Fruit fly (Drosophila melanogaster) whole organism, embryonic: ENCODE data around the gene Sp1.

Experiments
- Asciz ChIP-seq: fragments of 200-800 bp; sonication (Bioruptor generic); optimal IDR thresholded peaks from 2 replicates; lab custom pipeline; 2017; ENCODE audit warnings: missing biosample characterization, mild to moderate bottlenecking, missing genetic modification characterization, missing genetic modification reagents
- CG10543 ChIP-seq: fragments of 200-800 bp; sonication (Bioruptor generic); optimal IDR thresholded peaks from 3 replicates; lab custom pipeline; 2017; ENCODE audit warnings: missing biosample characterization, mild to moderate bottlenecking, missing genetic modification characterization, moderate library complexity
- CG11085 ChIP-seq: fragments of 200-800 bp; sonication (Bioruptor generic); IDR thresholded peaks from 2 replicates; pipeline ENCODE4 v1.3.6; 2022; ENCODE audit warnings: missing biosample characterization, missing genetic modification characterization
- CG11723 ChIP-seq: fragments of 200-800 bp; sonication (Bioruptor generic); optimal IDR thresholded peaks from 2 replicates; lab custom pipeline; 2017; ENCODE audit warnings: missing biosample characterization, mild to moderate bottlenecking, missing genetic modification characterization
- CG12155 ChIP-seq: fragments of 200-800 bp; sonication (Bioruptor generic); optimal IDR thresholded peaks from 3 replicates; lab custom pipeline; 2016; ENCODE audit warnings: missing biosample characterization, missing genetic modification characterization
- CG12769 ChIP-seq: fragments of 200-800 bp; sonication (Bioruptor generic); optimal IDR thresholded peaks from 2 replicates; lab custom pipeline; 2019; ENCODE audit warnings: missing biosample characterization, mild to moderate bottlenecking, missing genetic modification characterization, moderate library complexity
- CG13894 ChIP-seq: fragments of 200-800 bp; sonication (Bioruptor generic); optimal IDR thresholded peaks from 3 replicates; lab custom pipeline; 2018; ENCODE audit warnings: missing biosample characterization, mild to moderate bottlenecking, missing genetic modification characterization, moderate library complexity
- CG14050 ChIP-seq: fragments of 200-800 bp; sonication (Bioruptor generic); IDR thresholded peaks from 3 replicates; pipeline ENCODE4 v1.3.6; 2022; ENCODE audit warnings: missing biosample characterization, missing genetic modification characterization
- CG1792 ChIP-seq: fragments of 200-800 bp; sonication (Bioruptor generic); optimal IDR thresholded peaks from 2 replicates; lab custom pipeline; 2016; ENCODE audit warnings: missing biosample characterization, missing genetic modification characterization
- CG2116 ChIP-seq: fragments of 200-800 bp; sonication (Bioruptor generic); optimal IDR thresholded peaks from 3 replicates; lab custom pipeline; 2018; ENCODE audit warnings: missing biosample characterization, mild to moderate bottlenecking, missing genetic modification characterization
- CG31388 ChIP-seq: fragments of 200-800 bp; sonication (Bioruptor generic); optimal IDR thresholded peaks from 2 replicates; lab custom pipeline; 2016; ENCODE audit warnings: missing biosample characterization, missing genetic modification characterization
- CG6175 ChIP-seq: fragments of 200-800 bp; sonication (Bioruptor generic); IDR thresholded peaks from 3 replicates; pipeline ENCODE4 v1.3.6; 2022; ENCODE audit warnings: missing biosample characterization, missing genetic modification characterization
- CG6791 ChIP-seq: fragments of 200-800 bp; sonication (Bioruptor generic); IDR thresholded peaks from 3 replicates; pipeline ENCODE4 v1.3.6; 2022; ENCODE audit warnings: missing biosample characterization, missing genetic modification characterization; ENCODE audit not compliant: partially characterized antibody
- CG8924 ChIP-seq: fragments of 200-800 bp; optimal IDR thresholded peaks from 3 replicates; lab custom pipeline; 2019; ENCODE audit warnings: missing biosample characterization, mild to moderate bottlenecking, missing genetic modification characterization, moderate library complexity
- CG9609 ChIP-seq: fragments of 200-800 bp; sonication (Bioruptor generic); optimal IDR thresholded peaks from 3 replicates; lab custom pipeline; 2016; ENCODE audit warnings: missing biosample characterization, missing genetic modification characterization
- CrebB ChIP-seq: fragments of 200-800 bp; sonication (Bioruptor generic); optimal IDR thresholded peaks from 3 replicates; lab custom pipeline; 2018; ENCODE audit warnings: missing biosample characterization, mild to moderate bottlenecking, missing genetic modification characterization
- Dad ChIP-seq: fragments of 200-800 bp; sonication (Bioruptor generic); optimal IDR thresholded peaks from 3 replicates; lab custom pipeline; 2016; ENCODE audit warnings: missing biosample characterization, missing genetic modification characterization
- Dll ChIP-seq: fragments of 200-800 bp; sonication (Bioruptor generic); IDR thresholded peaks from 4 replicates; pipeline ENCODE4 v1.3.6; 2022; ENCODE audit warnings: missing biosample characterization, missing genetic modification characterization; ENCODE audit not compliant: partially characterized antibody
- Doc2 ChIP-seq: fragments of 200-800 bp; sonication (Bioruptor generic); IDR thresholded peaks from 2 replicates; pipeline ENCODE4 v1.3.6; 2022; ENCODE audit warnings: missing biosample characterization, missing genetic modification characterization
- E2f1 ChIP-seq: fragments of 200-800 bp; sonication (Bioruptor generic); IDR thresholded peaks from 2 replicates; pipeline ENCODE4 v1.3.6; 2022; ENCODE audit warnings: missing biosample characterization, missing genetic modification characterization
- E2f2 ChIP-seq: fragments of 200-800 bp; sonication (Bioruptor generic); IDR thresholded peaks from 2 replicates; pipeline ENCODE4 v1.3.6; 2022; ENCODE audit warnings: missing biosample characterization, missing genetic modification characterization
- HHEX ChIP-seq: fragments of 200-800 bp; sonication (Bioruptor generic); optimal IDR thresholded peaks from 3 replicates; lab custom pipeline; 2017; ENCODE audit warnings: missing biosample characterization, mild to moderate bottlenecking, missing genetic modification characterization, missing genetic modification reagents
- HLHmδ ChIP-seq: fragments of 200-800 bp; sonication (Bioruptor generic); optimal IDR thresholded peaks from 2 replicates; lab custom pipeline; 2018; ENCODE audit warnings: missing biosample characterization, mild to moderate bottlenecking, missing genetic modification characterization, moderate library complexity
- Hr51 ChIP-seq, 2 experiments: fragments of 200-800 bp; sonication (Bioruptor generic); optimal IDR thresholded peaks; 2 replicates in 1 of 2; 3 replicates in 1 of 2; lab custom pipeline; 2016 to 2018; ENCODE audit warnings: missing biosample characterization in 2 of 2, missing genetic modification characterization in 2 of 2, mild to moderate bottlenecking in 1 of 2, moderate library complexity in 1 of 2
- Lhr ChIP-seq: fragments of 200-800 bp; sonication (Bioruptor generic); optimal IDR thresholded peaks from 3 replicates; lab custom pipeline; 2017; ENCODE audit warnings: mild to moderate bottlenecking, missing biosample characterization, missing genetic modification reagents, missing genetic modification characterization
- Lim3 ChIP-seq: fragments of 200-800 bp; sonication (Bioruptor generic); IDR thresholded peaks from 2 replicates; pipeline ENCODE4 v1.3.6; 2022; ENCODE audit warnings: missing biosample characterization, missing genetic modification characterization
- Rx ChIP-seq: fragments of 200-800 bp; sonication (Bioruptor generic); IDR thresholded peaks from 2 replicates; pipeline ENCODE4 v1.3.6; 2022; ENCODE audit warnings: missing biosample characterization, missing genetic modification characterization
- Scr ChIP-seq: fragments of 200-800 bp; sonication (Bioruptor generic); IDR thresholded peaks from 2 replicates; pipeline ENCODE4 v1.3.6; 2022; ENCODE audit warnings: missing biosample characterization, missing genetic modification characterization; ENCODE audit not compliant: partially characterized antibody
- Sox100B ChIP-seq: fragments of 200-800 bp; sonication (Bioruptor generic); optimal IDR thresholded peaks from 3 replicates; lab custom pipeline; 2018; ENCODE audit warnings: missing biosample characterization, mild to moderate bottlenecking, missing genetic modification characterization
- ac ChIP-seq: fragments of 200-800 bp; sonication (Bioruptor generic); optimal IDR thresholded peaks from 3 replicates; lab custom pipeline; 2017; ENCODE audit warnings: missing biosample characterization, mild to moderate bottlenecking, missing genetic modification characterization
- ci ChIP-seq: fragments of 200-800 bp; sonication (Bioruptor generic); IDR thresholded peaks from 3 replicates; pipeline ENCODE4 v1.3.6; 2022; ENCODE audit warnings: missing biosample characterization, missing genetic modification characterization
- cwo ChIP-seq: fragments of 200-800 bp; sonication (Bioruptor generic); optimal IDR thresholded peaks from 3 replicates; lab custom pipeline; 2017; ENCODE audit warnings: missing biosample characterization, missing genetic modification characterization, mild to moderate bottlenecking, moderate library complexity, missing genetic modification reagents
- danr ChIP-seq: fragments of 200-800 bp; sonication (Bioruptor generic); IDR thresholded peaks from 2 replicates; pipeline ENCODE4 v1.3.6; 2022; ENCODE audit warnings: missing biosample characterization, missing genetic modification characterization
- eve ChIP-seq, 2 experiments: fragments of >200 bp; optimal IDR thresholded peaks; 2 replicates each; lab custom pipeline; 2017; ENCODE audit warnings: missing biosample characterization in 2 of 2, missing genetic modification characterization in 2 of 2
- gt ChIP-seq: fragments of 200-800 bp; sonication (Bioruptor generic); IDR thresholded peaks from 2 replicates; pipeline ENCODE4 v1.3.6; 2022; ENCODE audit warnings: missing biosample characterization, missing genetic modification characterization
- jing ChIP-seq: fragments of 200-800 bp; sonication (Bioruptor generic); optimal IDR thresholded peaks from 2 replicates; lab custom pipeline; 2018; ENCODE audit warnings: missing biosample characterization, mild to moderate bottlenecking, missing genetic modification characterization
- lilli ChIP-seq: fragments of 200-800 bp; sonication (Bioruptor generic); optimal IDR thresholded peaks from 3 replicates; lab custom pipeline; 2016; ENCODE audit warnings: missing biosample characterization, missing genetic modification characterization
- mirr ChIP-seq: fragments of 200-800 bp; sonication (Bioruptor generic); optimal IDR thresholded peaks from 3 replicates; lab custom pipeline; 2018; ENCODE audit warnings: missing biosample characterization, mild to moderate bottlenecking, missing genetic modification characterization
- nerfin-1 ChIP-seq: fragments of 200-800 bp; sonication (Bioruptor generic); optimal IDR thresholded peaks from 3 replicates; lab custom pipeline; 2019; ENCODE audit warnings: missing biosample characterization, mild to moderate bottlenecking, missing genetic modification characterization, moderate library complexity
- nerfin-2 ChIP-seq: fragments of 200-800 bp; sonication (Bioruptor generic); IDR thresholded peaks from 2 replicates; pipeline ENCODE4 v1.3.6; 2022; ENCODE audit warnings: missing biosample characterization, missing genetic modification characterization; ENCODE audit not compliant: partially characterized antibody
- nmo ChIP-seq: fragments of 200-800 bp; sonication (Bioruptor generic); optimal IDR thresholded peaks from 2 replicates; lab custom pipeline; 2018; ENCODE audit warnings: missing biosample characterization, mild to moderate bottlenecking, missing genetic modification characterization, moderate library complexity
- repo ChIP-seq: fragments of 200-800 bp; sonication (Bioruptor generic); optimal IDR thresholded peaks from 2 replicates; lab custom pipeline; 2016; ENCODE audit warnings: missing biosample characterization, missing genetic modification characterization
- run ChIP-seq: fragments of 200-800 bp; sonication (Bioruptor generic); optimal IDR thresholded peaks from 3 replicates; lab custom pipeline; 2018; ENCODE audit warnings: missing biosample characterization, mild to moderate bottlenecking, missing genetic modification characterization
- sc ChIP-seq, 3 experiments: fragments of >200 bp in 2 of 3; fragments of 200-800 bp in 1 of 3; sonication (Bioruptor generic) in 1 of 3; optimal IDR thresholded peaks; 2 replicates in 2 of 3; 3 replicates in 1 of 3; lab custom pipeline; 2017; ENCODE audit warnings: mild to moderate bottlenecking in 1 of 3, missing biosample characterization in 1 of 3, missing genetic modification characterization in 1 of 3, missing genetic modification reagents in 1 of 3
- sr ChIP-seq: fragments of 200-800 bp; sonication (Bioruptor generic); IDR thresholded peaks from 3 replicates; pipeline ENCODE4 v1.3.6; 2022; ENCODE audit warnings: missing biosample characterization, missing genetic modification characterization
- tgo ChIP-seq: fragments of 200-800 bp; sonication (Bioruptor generic); IDR thresholded peaks from 3 replicates; pipeline ENCODE4 v1.3.6; 2022; ENCODE audit warnings: missing biosample characterization, missing genetic modification characterization
- trh ChIP-seq: fragments of 200-800 bp; sonication (Bioruptor generic); optimal IDR thresholded peaks from 2 replicates; lab custom pipeline; 2016; ENCODE audit warnings: missing biosample characterization, missing genetic modification characterization
- unpg ChIP-seq: fragments of 200-800 bp; sonication (Bioruptor generic); optimal IDR thresholded peaks from 3 replicates; lab custom pipeline; 2018; ENCODE audit warnings: missing biosample characterization, mild to moderate bottlenecking, missing genetic modification characterization, moderate library complexity

Sp1 gene

DNA sequence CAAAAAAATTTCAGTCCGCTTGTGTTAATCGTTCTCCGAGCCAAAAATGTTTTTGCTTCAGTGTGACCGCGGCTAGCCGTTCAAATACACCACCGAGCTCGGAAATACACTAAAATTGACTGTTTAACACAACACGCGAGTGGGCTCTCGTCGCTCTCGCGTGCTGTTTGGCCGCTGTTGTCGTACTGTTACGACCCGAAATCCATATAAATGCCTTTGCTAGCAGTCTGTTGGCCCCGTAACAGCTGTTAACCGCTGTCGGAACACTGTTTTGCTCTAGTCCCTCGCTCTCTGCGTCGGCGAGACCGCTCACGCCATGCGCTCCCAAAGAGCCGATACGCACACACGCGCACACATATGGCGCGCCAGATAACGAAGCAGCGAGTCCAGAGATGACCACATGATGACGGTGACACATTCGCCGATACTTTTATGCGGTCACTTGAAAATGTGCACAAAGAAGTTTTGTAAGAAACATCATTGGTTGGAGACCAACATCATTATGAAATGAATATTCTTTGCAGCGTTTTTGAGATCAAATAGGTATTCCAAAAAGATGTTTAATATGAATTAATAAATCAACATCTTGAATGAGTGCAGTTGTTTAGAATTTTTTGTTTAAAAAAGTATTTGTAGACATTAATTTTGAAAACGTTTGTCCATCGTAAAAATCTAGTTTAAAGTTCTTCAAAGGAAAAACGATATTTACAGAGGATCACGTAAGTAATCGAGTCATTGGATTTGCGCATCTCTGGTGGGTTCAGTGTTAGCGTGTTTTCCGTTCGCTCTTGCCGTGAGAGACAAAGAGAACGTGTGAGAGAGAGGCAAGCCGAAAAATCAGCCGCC lies 43.7 kb upstream of the Sp1 start (continued):
- TF ChIP-seq Dll (peak; percentile 63; the same call in 3 of the 4 replicates), Lhr (GFP tag; lab: Kevin White, UChicago) (no peak), Asciz (GFP tag; lab: Kevin White, UChicago) (peak; percentile 4), nmo (GFP tag; lab: Kevin White, UChicago) (peak; percentile 77), run (tag; lab: Kevin White, UChicago) (no peak), CG10543 (peak; percentile 93), nerfin-2 (no peak), eve (GFP tag; optimal IDR thresholded peaks at IDR 0.05; lab: Kevin White, UChicago) (no peak), gt (GFP tag; lab: Robert Waterston, UW) (no peak), CG9609 (GFP tag; lab: Kevin White, UChicago) (peak; percentile 49), ac (GFP tag; lab: Kevin White, UChicago) (no peak), E2f2 (GFP tag; lab: Robert Waterston, UW) (no peak), HHEX (GFP tag; lab: Kevin White, UChicago) (peak; percentile 34), CG8924 (tag; lab: Kevin White, UChicago) (peak; percentile 43), lilli (GFP tag; lab: Kevin White, UChicago) (peak; percentile 77), Dad (GFP tag; lab: Kevin White, UChicago) (peak; percentile 23), CG12155 (GFP tag; lab: Kevin White, UChicago) (peak; percentile 99), ci (GFP tag; lab: Robert Waterston, UW) (peak; percentile 21; the same call in 1 of the 3 replicates), sr (GFP tag; lab: Robert Waterston, UW) (no peak), Sox100B (GFP tag; lab: Kevin White, UChicago) (peak; percentile 5), HLHmδ (GFP tag; lab: Kevin White, UChicago) (peak; percentile 39), CG6791 (GFP tag; lab: Robert Waterston, UW) (peak; percentile 18; the same call in 1 of the 3 replicates), CG14050 (GFP tag; lab: Robert Waterston, UW) (no peak), CrebB (tag; lab: Kevin White, UChicago) (no peak), Rx (no peak), nerfin-1 (peak; percentile 34), trh (GFP tag; lab: Kevin White, UChicago) (no peak), Lim3 (GFP tag; lab: Robert Waterston, UW) (no peak), CG6175 (GFP tag; lab: Robert Waterston, UW) (no peak), CG12769 (no peak), tgo (no peak), sc (optimal IDR thresholded peaks at IDR 0.05; lab: Kevin White, UChicago) (no peak), sc (GFP tag; optimal IDR thresholded peaks at IDR 0.05; lab: Kevin White, UChicago) (no peak), Hr51 (GFP tag; optimal IDR thresholded peaks at IDR 0.05; lab: Kevin White, UChicago) (peak in 1 of 2 experiments; percentile 62), E2f1 (no peak), CG2116 (GFP tag; lab: Kevin White, UChicago) (no peak), CG1792 (GFP tag; lab: Kevin White, UChicago) (no peak), danr (0 out of 2 replicates have a peak, but pooled peaks have one; percentile 20), CG11723 (peak; percentile 58), Doc2 (GFP tag; lab: Robert Waterston, UW) (no peak), CG31388 (GFP tag; lab: Kevin White, UChicago) (no peak), jing (GFP tag; lab: Kevin White, UChicago) (no peak), repo (GFP tag; lab: Kevin White, UChicago) (peak; percentile 31), Scr (GFP tag; lab: Robert Waterston, UW) (peak; percentile 70), CG11085 (GFP tag; lab: Robert Waterston, UW) (0 out of 2 replicates have a peak, but pooled peaks have one; percentile 12), CG13894 (tag; lab: Kevin White, UChicago) (peak; percentile 27), unpg (GFP tag; lab: Kevin White, UChicago) (peak; percentile 28), cwo (GFP tag; lab: Kevin White, UChicago) (no peak), mirr (no peak)
